Worm (Caenorhabditis elegans) whole organism, L2 larva: ENCODE results near the gene B0222.15.

ENCODE experiments used
- C34F6.9 ChIP-seq: fragments of 150-350 bp; optimal IDR thresholded peaks from 2 replicates; lab custom pipeline; 2014; ENCODE audit warnings: missing biosample characterization, missing genetic modification characterization
- F13H6.1 ChIP-seq: sonication (generic microtip); optimal IDR thresholded peaks from 2 replicates; lab custom pipeline; 2016; ENCODE audit warnings: missing genetic modification characterization, missing compliant biosample characterization
- R02D3.7 ChIP-seq: fragments of 150-350 bp; optimal IDR thresholded peaks from 2 replicates; lab custom pipeline; 2014; ENCODE audit warnings: missing biosample characterization, missing genetic modification characterization
- Y55F3AM.14 ChIP-seq: fragments of 200-800 bp; sonication (Bioruptor generic); optimal IDR thresholded peaks from 2 replicates; lab custom pipeline; 2018; ENCODE audit warnings: mild to moderate bottlenecking, missing genetic modification characterization, missing compliant biosample characterization
- ZK546.5 ChIP-seq: sonication (generic microtip); optimal IDR thresholded peaks from 2 replicates; lab custom pipeline; 2017; ENCODE audit warnings: missing biosample characterization, missing genetic modification characterization
- alr-1 ChIP-seq: fragments of 150-350 bp; optimal IDR thresholded peaks from 2 replicates; lab custom pipeline; 2014; ENCODE audit warnings: missing biosample characterization, missing genetic modification characterization
- aly-2 ChIP-seq: fragments of 150-350 bp; optimal IDR thresholded peaks from 2 replicates; lab custom pipeline; 2014; ENCODE audit warnings: missing biosample characterization, missing genetic modification characterization
- ama-1 ChIP-seq: fragments of 150-350 bp; optimal IDR thresholded peaks from 2 replicates; lab custom pipeline; 2018; ENCODE audit warnings: inconsistent platforms
- blmp-1 ChIP-seq: sonication (generic microtip); optimal IDR thresholded peaks from 2 replicates; lab custom pipeline; 2017; ENCODE audit warnings: missing genetic modification characterization, mild to moderate bottlenecking, missing compliant biosample characterization, antibody characterized with exemption, moderate library complexity; ENCODE audit not compliant: insufficient read depth
- ceh-16 ChIP-seq: fragments of 150-350 bp; optimal IDR thresholded peaks from 2 replicates; lab custom pipeline; 2014; ENCODE audit warnings: missing biosample characterization, missing genetic modification characterization
- ceh-82 ChIP-seq: fragments of 150-350 bp; optimal IDR thresholded peaks from 2 replicates; lab custom pipeline; 2014; ENCODE audit warnings: missing biosample characterization, missing genetic modification characterization
- dmd-4 ChIP-seq: sonication (generic microtip); optimal IDR thresholded peaks from 2 replicates; lab custom pipeline; 2017; ENCODE audit warnings: missing biosample characterization, missing genetic modification characterization
- elt-1 ChIP-seq: fragments of 150-350 bp; optimal IDR thresholded peaks from 2 replicates; lab custom pipeline; 2014; ENCODE audit warnings: missing biosample characterization, missing genetic modification characterization
- elt-3 ChIP-seq: sonication (generic microtip); optimal IDR thresholded peaks from 2 replicates; lab custom pipeline; 2017; ENCODE audit warnings: missing biosample characterization, missing genetic modification characterization
- fos-1 ChIP-seq: fragments of 150-350 bp; optimal IDR thresholded peaks from 2 replicates; lab custom pipeline; 2014; ENCODE audit warnings: missing biosample characterization, missing genetic modification characterization
- lin-11 ChIP-seq: fragments of 150-350 bp; sonication (generic microtip); optimal IDR thresholded peaks from 2 replicates; lab custom pipeline; 2014; ENCODE audit warnings: missing biosample characterization, missing genetic modification characterization, inconsistent platforms, mixed read lengths
- lin-13 ChIP-seq: fragments of 150-350 bp; optimal IDR thresholded peaks from 2 replicates; lab custom pipeline; 2014; ENCODE audit warnings: missing biosample characterization, missing genetic modification reagents, missing genetic modification characterization
- lin-39 ChIP-seq: fragments of 150-350 bp; optimal IDR thresholded peaks from 2 replicates; lab custom pipeline; 2014; ENCODE audit warnings: missing biosample characterization, missing genetic modification reagents, missing genetic modification characterization
- lsy-2 ChIP-seq, 2 experiments: fragments of 150-350 bp in 1 of 2; sonication (generic microtip) in 1 of 2; optimal IDR thresholded peaks; 2 replicates each; lab custom pipeline; 2014 to 2017; ENCODE audit warnings: missing biosample characterization in 2 of 2, missing genetic modification characterization in 2 of 2
- mab-5 ChIP-seq: fragments of 150-350 bp; optimal IDR thresholded peaks from 2 replicates; lab custom pipeline; 2014; ENCODE audit warnings: missing biosample characterization, missing genetic modification characterization
- mbf-1 ChIP-seq: sonication (generic microtip); optimal IDR thresholded peaks from 2 replicates; lab custom pipeline; 2017; ENCODE audit warnings: missing biosample characterization, missing genetic modification characterization
- nhr-11 ChIP-seq: fragments of 150-350 bp; optimal IDR thresholded peaks from 2 replicates; lab custom pipeline; 2014; ENCODE audit warnings: missing biosample characterization, missing genetic modification characterization
- nhr-12 ChIP-seq: fragments of 150-350 bp; optimal IDR thresholded peaks from 2 replicates; lab custom pipeline; 2014; ENCODE audit warnings: missing biosample characterization, missing genetic modification characterization
- nhr-129 ChIP-seq: fragments of 150-350 bp; optimal IDR thresholded peaks from 2 replicates; lab custom pipeline; 2014; ENCODE audit warnings: missing biosample characterization, missing genetic modification characterization
- nhr-21 ChIP-seq: fragments of 150-350 bp; optimal IDR thresholded peaks from 2 replicates; lab custom pipeline; 2014; ENCODE audit warnings: missing biosample characterization, missing genetic modification characterization
- nhr-23 ChIP-seq: fragments of 150-350 bp; optimal IDR thresholded peaks from 2 replicates; lab custom pipeline; 2014; ENCODE audit warnings: missing biosample characterization, missing genetic modification reagents, missing genetic modification characterization
- nhr-25 ChIP-seq: fragments of 150-350 bp; sonication (generic microtip); optimal IDR thresholded peaks from 3 replicates; lab custom pipeline; 2014; ENCODE audit warnings: missing biosample characterization, missing genetic modification characterization
- nhr-6 ChIP-seq: fragments of 150-350 bp; optimal IDR thresholded peaks from 2 replicates; lab custom pipeline; 2014; ENCODE audit warnings: missing biosample characterization, missing genetic modification characterization
- nhr-77 ChIP-seq: fragments of 150-350 bp; optimal IDR thresholded peaks from 2 replicates; lab custom pipeline; 2014; ENCODE audit warnings: missing biosample characterization, missing genetic modification characterization
- peb-1 ChIP-seq: fragments of 150-350 bp; optimal IDR thresholded peaks from 2 replicates; lab custom pipeline; 2014; ENCODE audit warnings: missing biosample characterization, missing genetic modification characterization
- skn-1 ChIP-seq: sonication (generic microtip); optimal IDR thresholded peaks from 2 replicates; lab custom pipeline; 2017; ENCODE audit warnings: missing biosample characterization, missing genetic modification characterization
- sma-3 ChIP-seq: sonication (generic microtip); optimal IDR thresholded peaks from 2 replicates; lab custom pipeline; 2016; ENCODE audit warnings: missing genetic modification reagents, missing genetic modification characterization, missing compliant biosample characterization
- sma-9 ChIP-seq, 2 experiments: fragments of 150-350 bp in 1 of 2; sonication (generic microtip) in 1 of 2; optimal IDR thresholded peaks; 2 replicates each; lab custom pipeline; 2014 to 2016; ENCODE audit warnings: missing genetic modification characterization in 2 of 2, mild to moderate bottlenecking in 1 of 2, missing biosample characterization in 1 of 2, missing compliant biosample characterization in 1 of 2, missing genetic modification reagents in 1 of 2, moderate library complexity in 1 of 2
- snpc-4 ChIP-seq: fragments of 150-350 bp; optimal IDR thresholded peaks from 2 replicates; lab custom pipeline; 2014; ENCODE audit warnings: missing biosample characterization, missing genetic modification characterization
- unc-39 ChIP-seq: fragments of 150-350 bp; optimal IDR thresholded peaks from 2 replicates; lab custom pipeline; 2014; ENCODE audit warnings: missing biosample characterization, missing genetic modification characterization
- unc-55 ChIP-seq: fragments of 150-350 bp; sonication (generic microtip); optimal IDR thresholded peaks from 3 replicates; lab custom pipeline; 2014; ENCODE audit warnings: missing biosample characterization, missing genetic modification reagents, missing genetic modification characterization
- unc-62 ChIP-seq: fragments of 150-350 bp; optimal IDR thresholded peaks from 2 replicates; lab custom pipeline; 2014; ENCODE audit warnings: missing biosample characterization, missing genetic modification reagents, missing genetic modification characterization
- zag-1 ChIP-seq: fragments of 150-350 bp; optimal IDR thresholded peaks from 2 replicates; lab custom pipeline; 2014; ENCODE audit warnings: missing biosample characterization, missing genetic modification characterization
- ztf-1 ChIP-seq: fragments of 200-800 bp; sonication (Bioruptor generic); conservative IDR thresholded peaks from 2 replicates; pipeline ENCODE4 v1.3.6; 2022; ENCODE audit warnings: missing genetic modification characterization, missing compliant biosample characterization

Gene B0222.15

DNA sequence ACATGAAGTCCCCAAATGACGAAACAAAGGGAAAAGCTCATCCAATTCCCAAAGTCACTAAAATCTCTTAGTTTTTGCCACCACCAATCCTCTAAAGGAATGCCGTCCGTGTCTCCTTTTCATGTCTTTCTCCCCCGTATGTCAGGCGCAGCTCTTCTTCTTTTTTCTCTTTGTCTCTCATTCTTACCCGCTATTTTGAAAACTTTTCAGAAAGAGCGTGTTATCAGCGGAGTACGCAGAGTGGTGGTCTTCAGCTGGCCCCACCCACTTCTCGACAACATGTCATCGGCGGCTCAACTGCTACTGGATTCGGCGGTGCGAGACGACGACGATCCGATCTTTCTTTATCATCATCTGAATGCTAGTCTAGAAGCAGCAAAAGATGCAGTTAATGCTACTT, 34.8 kb upstream of the B0222.15 start, which contains the start of gene sphr-1:
sphr-1 (plus strand) TSS at position 205 of the 400 bp plus-strand sequence.
- TF ChIP-seq dmd-4 (tag; lab: Kevin White, UChicago) (no peak), blmp-1 (tag; lab: Kevin White, UChicago) (no peak), lin-13 (GFP tag; lab: Kevin White, UChicago) (no peak), zag-1 (tag; lab: Kevin White, UChicago) (peak; percentile 13)
- TF ChIP-seq, all 48 proteins: peak for 1

DNA sequence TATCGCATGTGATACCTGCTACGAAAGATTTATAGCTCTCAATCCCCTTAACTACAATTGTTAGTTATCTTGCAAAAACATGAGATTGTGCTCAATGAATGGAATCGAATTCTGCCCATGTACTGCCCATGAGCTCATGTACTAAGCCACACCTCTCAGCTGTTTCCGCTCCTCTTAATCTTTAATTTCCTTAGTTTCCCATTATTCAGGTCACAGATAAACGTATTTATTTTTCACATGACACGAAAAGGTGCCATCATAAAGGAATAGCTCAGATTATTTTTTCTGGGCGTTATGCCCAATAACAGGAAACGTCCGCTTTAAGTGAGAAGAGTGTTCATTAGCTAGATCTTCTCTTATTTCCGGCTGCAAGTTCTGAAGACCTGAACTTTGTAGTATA, 29.4 kb upstream of the B0222.15 start:
- TF ChIP-seq F13H6.1 (tag; lab: Kevin White, UChicago) (no peak), nhr-23 (tag; lab: Kevin White, UChicago) (no peak), C34F6.9 (no peak), alr-1 (no peak), ZK546.5 (tag; lab: Kevin White, UChicago) (no peak), nhr-6 (tag; lab: Kevin White, UChicago) (no peak), skn-1 (tag; lab: Kevin White, UChicago) (no peak), sma-3 (no peak)

DNA sequence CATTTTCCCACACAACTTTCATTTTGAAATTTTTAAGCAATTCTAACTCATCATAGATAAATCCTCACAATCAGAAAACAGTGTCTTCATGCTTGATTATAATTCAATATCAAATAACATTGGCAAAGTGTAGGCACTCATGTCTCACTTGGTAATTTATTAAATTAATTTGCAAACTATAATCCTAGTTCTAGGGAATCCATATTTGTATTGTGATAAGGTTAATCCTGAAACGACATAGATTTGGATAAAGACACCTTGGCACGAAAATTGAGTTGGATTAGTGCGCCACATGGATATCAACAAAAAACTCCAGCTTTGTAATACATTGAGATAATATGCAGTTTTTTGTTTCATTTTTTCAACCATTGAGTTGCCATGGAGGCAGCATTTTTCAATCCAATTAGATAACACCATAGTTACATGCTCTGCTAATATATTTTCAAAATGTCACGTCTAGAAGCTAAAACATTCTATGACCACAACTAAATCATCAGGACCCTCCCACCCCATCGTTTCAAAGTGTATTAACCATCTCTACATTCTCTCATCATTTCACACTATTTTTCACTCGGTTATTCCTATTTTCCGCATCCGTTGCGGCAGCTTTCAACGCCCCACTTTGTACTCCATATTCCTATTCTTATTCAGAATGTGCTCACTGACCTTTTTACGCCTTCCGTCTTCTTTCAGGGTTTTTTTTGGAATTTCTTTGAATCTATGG, 27.3 kb upstream of the B0222.15 start:
- TF ChIP-seq ztf-1 (GFP tag; lab: Robert Waterston, UW) (no peak), unc-62 (GFP tag; lab: Kevin White, UChicago) (no peak), nhr-21 (tag; lab: Kevin White, UChicago) (no peak), C34F6.9 (no peak), R02D3.7 (tag; lab: Kevin White, UChicago) (no peak), ama-1 (no peak), ZK546.5 (tag; lab: Kevin White, UChicago) (no peak)

DNA sequence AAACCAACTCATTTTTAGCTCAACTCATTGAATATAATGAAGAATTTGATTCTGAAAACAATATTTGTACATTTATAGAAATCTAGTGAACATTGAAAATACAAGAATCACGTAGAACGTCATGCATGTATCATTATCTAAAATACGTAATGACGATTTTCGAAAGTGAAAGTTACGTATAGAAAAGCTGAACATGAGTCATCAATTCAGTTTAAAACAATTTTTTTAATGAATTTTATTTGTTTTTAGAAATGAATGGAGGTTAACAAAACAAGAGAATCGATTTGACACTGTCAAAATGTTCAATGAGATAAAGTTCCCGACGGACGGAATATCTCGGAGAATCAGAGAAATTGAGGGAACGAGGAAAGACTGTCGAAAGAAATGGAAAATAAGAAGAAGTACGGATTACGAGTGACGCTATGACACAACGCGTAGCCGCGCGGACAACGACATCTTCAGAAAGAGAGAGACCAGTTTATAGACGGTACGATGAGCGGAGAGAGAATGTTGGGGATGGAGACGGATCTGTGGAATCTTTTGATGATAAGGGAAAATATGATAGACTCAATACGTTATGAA, 25.2 kb upstream of the B0222.15 start, which contains the start of gene ptr-1:
ptr-1 (minus strand) TSS at position 51 of the 582 bp plus-strand sequence.
- TF ChIP-seq R02D3.7 (tag; lab: Kevin White, UChicago) (no peak), dmd-4 (tag; lab: Kevin White, UChicago) (no peak), ztf-1 (GFP tag; lab: Robert Waterston, UW) (no peak), blmp-1 (tag; lab: Kevin White, UChicago) (no peak), nhr-6 (tag; lab: Kevin White, UChicago) (no peak), Y55F3AM.14 (GFP tag; lab: Kevin White, UChicago) (no peak), lsy-2 (tag; optimal IDR thresholded peaks at IDR 0.05; lab: Kevin White, UChicago) (no peak), elt-3 (tag; lab: Kevin White, UChicago) (no peak), lin-13 (GFP tag; lab: Kevin White, UChicago) (no peak), unc-39 (tag; lab: Kevin White, UChicago) (no peak), fos-1 (tag; lab: Kevin White, UChicago) (no peak), nhr-11 (tag; lab: Kevin White, UChicago) (no peak), snpc-4 (no peak), aly-2 (no peak), nhr-12 (tag; lab: Kevin White, UChicago) (no peak), nhr-129 (tag; lab: Kevin White, UChicago) (no peak), nhr-21 (tag; lab: Kevin White, UChicago) (no peak), mbf-1 (tag; lab: Kevin White, UChicago) (no peak), ceh-82 (tag; lab: Kevin White, UChicago) (no peak), skn-1 (tag; lab: Kevin White, UChicago) (no peak)

DNA sequence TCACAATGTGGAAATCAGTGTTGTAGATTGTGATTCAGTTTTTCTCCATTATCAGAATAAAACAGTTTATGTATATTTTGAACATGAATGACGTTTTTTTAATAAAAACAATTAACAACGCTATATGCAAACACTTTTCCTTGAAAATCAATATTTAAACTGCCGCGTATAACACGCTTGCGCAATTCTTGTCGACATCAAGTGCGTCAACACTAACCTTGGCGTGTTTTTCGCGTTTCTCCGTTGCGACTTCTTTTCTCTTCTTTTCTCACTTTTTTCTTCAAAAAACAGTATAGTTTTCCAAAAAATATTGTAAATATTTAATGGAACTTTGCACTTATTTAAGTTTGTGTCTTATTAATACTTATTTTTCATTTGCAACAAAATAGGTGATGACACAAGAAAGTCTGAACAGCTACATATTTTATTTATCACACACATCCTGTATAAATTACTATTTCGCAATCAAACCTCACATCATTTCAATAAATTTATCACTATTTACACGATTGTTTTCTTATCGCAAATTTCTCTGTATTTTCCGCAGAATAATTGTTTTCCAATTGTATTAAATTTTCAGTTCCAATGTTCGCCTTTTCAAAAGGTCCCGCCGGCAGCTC, 18.7 kb upstream of the B0222.15 start, which contains the start of gene spas-1:
spas-1 (plus strand) TSS at position 572 of the 620 bp plus-strand sequence.
- TF ChIP-seq unc-55 (peak; percentile 95), elt-1 (tag; lab: Kevin White, UChicago) (no peak), nhr-77 (tag; lab: Kevin White, UChicago) (peak; percentile 40), Y55F3AM.14 (GFP tag; lab: Kevin White, UChicago) (no peak), unc-39 (tag; lab: Kevin White, UChicago) (no peak), lin-39 (no peak), zag-1 (tag; lab: Kevin White, UChicago) (peak; percentile 37), nhr-21 (tag; lab: Kevin White, UChicago) (peak; percentile 80), lsy-2 (tag; optimal IDR thresholded peaks at IDR 0.05; lab: Kevin White, UChicago) (peak; percentile 81 to 94), C34F6.9 (peak; percentile 96), ceh-16 (tag; lab: Kevin White, UChicago) (peak; percentile 76), skn-1 (tag; lab: Kevin White, UChicago) (peak; percentile 7), nhr-25 (tag; lab: Kevin White, UChicago) (peak; percentile 85), mbf-1 (tag; lab: Kevin White, UChicago) (no peak), sma-9 (GFP tag; optimal IDR thresholded peaks at IDR 0.05; lab: Kevin White, UChicago) (peak; percentile 93), sma-9 (tag; optimal IDR thresholded peaks at IDR 0.05; lab: Kevin White, UChicago) (no peak), aly-2 (no peak), blmp-1 (tag; lab: Kevin White, UChicago) (peak; percentile 49), lin-11 (tag; lab: Kevin White, UChicago) (peak; percentile 13), ceh-82 (tag; lab: Kevin White, UChicago) (no peak), mab-5 (tag; lab: Kevin White, UChicago) (peak; percentile 86), fos-1 (tag; lab: Kevin White, UChicago) (peak; percentile 57), peb-1 (no peak), sma-3 (peak; percentile 91)
